Fruit fly (Drosophila melanogaster) whole organism, embryonic: ENCODE data around the gene CG32772.

Experiments used
- Blimp-1 ChIP-seq: fragments of 200-800 bp; sonication (Bioruptor generic); optimal IDR thresholded peaks from 3 replicates; lab custom pipeline; 2018; ENCODE audit warnings: missing biosample characterization, missing genetic modification characterization, mild to moderate bottlenecking, moderate library complexity, missing genetic modification reagents
- CG13287 ChIP-seq: fragments of 200-800 bp; sonication (Bioruptor generic); IDR thresholded peaks from 2 replicates; pipeline ENCODE4 v1.3.6; 2022; ENCODE audit warnings: missing biosample characterization, missing genetic modification characterization; ENCODE audit not compliant: partially characterized antibody
- CG14710 ChIP-seq: fragments of 200-800 bp; sonication (Bioruptor generic); optimal IDR thresholded peaks from 3 replicates; lab custom pipeline; 2019; ENCODE audit warnings: missing biosample characterization, mild to moderate bottlenecking, missing genetic modification characterization, moderate library complexity
- CG1647 ChIP-seq: fragments of 200-800 bp; sonication (Bioruptor generic); optimal IDR thresholded peaks from 3 replicates; lab custom pipeline; 2016; ENCODE audit warnings: missing biosample characterization, missing genetic modification characterization
- CG16863 ChIP-seq: fragments of 200-800 bp; sonication (Bioruptor generic); optimal IDR thresholded peaks from 3 replicates; lab custom pipeline; 2016; ENCODE audit warnings: missing biosample characterization, missing genetic modification characterization
- CG1792 ChIP-seq: fragments of 200-800 bp; sonication (Bioruptor generic); optimal IDR thresholded peaks from 2 replicates; lab custom pipeline; 2016; ENCODE audit warnings: missing biosample characterization, missing genetic modification characterization
- CG2199 ChIP-seq: fragments of 200-800 bp; sonication (Bioruptor generic); IDR thresholded peaks from 3 replicates; pipeline ENCODE4 v1.3.6; 2022; ENCODE audit warnings: missing biosample characterization, missing genetic modification characterization
- CG2712 ChIP-seq: fragments of 200-800 bp; optimal IDR thresholded peaks from 3 replicates; lab custom pipeline; 2019; ENCODE audit warnings: missing biosample characterization, mild to moderate bottlenecking, missing genetic modification characterization, moderate library complexity
- CG2875 ChIP-seq: fragments of 200-800 bp; sonication (Bioruptor generic); optimal IDR thresholded peaks from 2 replicates; lab custom pipeline; 2017; ENCODE audit warnings: missing biosample characterization, mild to moderate bottlenecking, missing genetic modification characterization, missing genetic modification reagents
- CG3726 ChIP-seq: fragments of 200-800 bp; sonication (Bioruptor generic); IDR thresholded peaks from 3 replicates; pipeline ENCODE4, ENCODE4 v1.3.6; 2022; ENCODE audit warnings: missing biosample characterization, missing genetic modification characterization
- CG5953 ChIP-seq: fragments of 200-800 bp; sonication (Bioruptor generic); IDR thresholded peaks from 2 replicates; pipeline ENCODE4 v1.3.6; 2022; ENCODE audit warnings: missing biosample characterization, missing genetic modification characterization
- CG7556 ChIP-seq: fragments of 200-800 bp; sonication (Bioruptor generic); optimal IDR thresholded peaks from 2 replicates; lab custom pipeline; 2017; ENCODE audit warnings: missing biosample characterization, mild to moderate bottlenecking, missing genetic modification characterization
- CG7745 ChIP-seq: fragments of 200-800 bp; sonication (Bioruptor generic); optimal IDR thresholded peaks from 2 replicates; lab custom pipeline; 2018; ENCODE audit warnings: missing biosample characterization, mild to moderate bottlenecking, missing genetic modification characterization, moderate library complexity
- CG8089 ChIP-seq: fragments of 200-800 bp; sonication (Bioruptor generic); optimal IDR thresholded peaks from 3 replicates; lab custom pipeline; 2016; ENCODE audit warnings: missing biosample characterization, missing genetic modification characterization
- CG8924 ChIP-seq: fragments of 200-800 bp; optimal IDR thresholded peaks from 3 replicates; lab custom pipeline; 2019; ENCODE audit warnings: missing biosample characterization, mild to moderate bottlenecking, missing genetic modification characterization, moderate library complexity
- CG9817 ChIP-seq: fragments of 200-800 bp; sonication (Bioruptor generic); optimal IDR thresholded peaks from 2 replicates; lab custom pipeline; 2018; ENCODE audit warnings: missing biosample characterization, mild to moderate bottlenecking, missing genetic modification characterization, moderate library complexity
- CG9876 ChIP-seq: fragments of 200-800 bp; sonication (Bioruptor generic); optimal IDR thresholded peaks from 2 replicates; lab custom pipeline; 2016; ENCODE audit warnings: missing biosample characterization, missing genetic modification characterization
- CTCF ChIP-seq: fragments of 200-800 bp; sonication (Bioruptor generic); optimal IDR thresholded peaks from 2 replicates; lab custom pipeline; 2017; ENCODE audit warnings: missing biosample characterization, mild to moderate bottlenecking, missing genetic modification characterization, moderate library complexity
- CoRest ChIP-seq: fragments of 200-800 bp; sonication (Bioruptor generic); optimal IDR thresholded peaks from 3 replicates; lab custom pipeline; 2018; ENCODE audit warnings: missing biosample characterization, mild to moderate bottlenecking, missing genetic modification characterization, moderate library complexity
- Doc3 ChIP-seq: fragments of 200-800 bp; sonication (Bioruptor generic); IDR thresholded peaks from 3 replicates; pipeline ENCODE4 v1.3.6; 2022; ENCODE audit warnings: missing biosample characterization, missing genetic modification characterization; ENCODE audit not compliant: partially characterized antibody
- Elba2 ChIP-seq: fragments of 200-800 bp; sonication (Bioruptor generic); optimal IDR thresholded peaks from 3 replicates; lab custom pipeline; 2016; ENCODE audit warnings: missing biosample characterization, missing genetic modification characterization
- Ets65A ChIP-seq: fragments of 200-800 bp; sonication (Bioruptor generic); peaks from one replicate; lab custom pipeline; 2016; ENCODE audit warnings: missing biosample characterization, missing genetic modification characterization
- HmgZ ChIP-seq: fragments of 200-800 bp; sonication (Bioruptor generic); optimal IDR thresholded peaks from 2 replicates; lab custom pipeline; 2018; ENCODE audit warnings: missing biosample characterization, mild to moderate bottlenecking, missing genetic modification characterization
- Hr78 ChIP-seq, 2 experiments: fragments of 200-800 bp in 1 of 2; fragments of >200 bp in 1 of 2; sonication (Bioruptor generic) in 1 of 2; optimal IDR thresholded peaks; 2 replicates each; lab custom pipeline; 2017 to 2019; ENCODE audit warnings: missing biosample characterization in 2 of 2, missing genetic modification characterization in 2 of 2, mild to moderate bottlenecking in 1 of 2, moderate library complexity in 1 of 2
- Max ChIP-seq: fragments of 200-800 bp; sonication (Bioruptor generic); optimal IDR thresholded peaks from 2 replicates; lab custom pipeline; 2016; ENCODE audit warnings: missing biosample characterization, mild to moderate bottlenecking, missing genetic modification characterization
- NC2α ChIP-seq: fragments of 200-800 bp; sonication (Bioruptor generic); optimal IDR thresholded peaks from 2 replicates; lab custom pipeline; 2016; ENCODE audit warnings: missing biosample characterization, missing genetic modification characterization
- Pdp1 ChIP-seq, 2 experiments: fragments of 200-800 bp; sonication (Bioruptor generic); optimal IDR thresholded peaks; 3 replicates each; lab custom pipeline; 2016; ENCODE audit warnings: missing biosample characterization in 2 of 2, missing genetic modification characterization in 2 of 2, mild to moderate bottlenecking in 1 of 2, moderate library complexity in 1 of 2
- Sox102F ChIP-seq: fragments of 200-800 bp; sonication (Bioruptor generic); optimal IDR thresholded peaks from 2 replicates; lab custom pipeline; 2018; ENCODE audit warnings: missing biosample characterization, mild to moderate bottlenecking, missing genetic modification characterization, moderate library complexity
- Sry-β ChIP-seq: fragments of 200-800 bp; sonication (Bioruptor generic); optimal IDR thresholded peaks from 2 replicates; lab custom pipeline; 2018; ENCODE audit warnings: missing biosample characterization, mild to moderate bottlenecking, missing genetic modification characterization, moderate library complexity
- Trl ChIP-seq, 3 experiments: fragments of >200 bp in 2 of 3; fragments of 200-800 bp in 1 of 3; sonication (Bioruptor generic) in 1 of 3; optimal IDR thresholded peaks; 2 replicates in 1 of 3; 3 replicates in 2 of 3; lab custom pipeline; 2016 to 2017; ENCODE audit warnings: missing biosample characterization in 1 of 3, missing genetic modification characterization in 1 of 3
- aop ChIP-seq: fragments of 200-800 bp; sonication (Bioruptor generic); IDR thresholded peaks from 2 replicates; pipeline ENCODE4 v1.3.6; 2022; ENCODE audit warnings: missing biosample characterization, missing genetic modification characterization
- ash1 ChIP-seq: fragments of 200-800 bp; sonication (Bioruptor generic); optimal IDR thresholded peaks from 2 replicates; lab custom pipeline; 2018; ENCODE audit warnings: missing biosample characterization, mild to moderate bottlenecking, missing genetic modification characterization
- cato ChIP-seq: fragments of 200-800 bp; sonication (Bioruptor generic); optimal IDR thresholded peaks from 2 replicates; lab custom pipeline; 2016; ENCODE audit warnings: missing biosample characterization, missing genetic modification characterization, borderline replicate concordance
- cwo ChIP-seq: fragments of 200-800 bp; sonication (Bioruptor generic); optimal IDR thresholded peaks from 3 replicates; lab custom pipeline; 2017; ENCODE audit warnings: missing biosample characterization, missing genetic modification characterization, mild to moderate bottlenecking, moderate library complexity, missing genetic modification reagents
- gem ChIP-seq: fragments of 200-800 bp; sonication (Bioruptor generic); optimal IDR thresholded peaks from 2 replicates; lab custom pipeline; 2019; ENCODE audit warnings: missing biosample characterization, mild to moderate bottlenecking, missing genetic modification characterization, moderate library complexity
- lab ChIP-seq: fragments of 200-800 bp; sonication (Bioruptor generic); optimal IDR thresholded peaks from 3 replicates; lab custom pipeline; 2017; ENCODE audit warnings: missing biosample characterization, missing genetic modification characterization, mild to moderate bottlenecking, moderate library complexity, missing genetic modification reagents
- lbe ChIP-seq: fragments of 200-800 bp; sonication (Bioruptor generic); optimal IDR thresholded peaks from 2 replicates; lab custom pipeline; 2016; ENCODE audit warnings: missing biosample characterization, mild to moderate bottlenecking, missing genetic modification characterization
- lola ChIP-seq, 3 experiments: fragments of >200 bp in 2 of 3; fragments of 200-800 bp in 1 of 3; sonication (Bioruptor generic) in 1 of 3; optimal IDR thresholded peaks; 2 replicates each; lab custom pipeline; 2017 to 2019; ENCODE audit warnings: missing biosample characterization in 3 of 3, missing genetic modification characterization in 3 of 3, mild to moderate bottlenecking in 1 of 3, moderate library complexity in 1 of 3
- pb ChIP-seq: fragments of 200-800 bp; sonication (Bioruptor generic); optimal IDR thresholded peaks from 3 replicates; lab custom pipeline; 2016; ENCODE audit warnings: missing biosample characterization, missing genetic modification characterization
- sc ChIP-seq, 3 experiments: fragments of >200 bp in 2 of 3; fragments of 200-800 bp in 1 of 3; sonication (Bioruptor generic) in 1 of 3; optimal IDR thresholded peaks; 2 replicates in 2 of 3; 3 replicates in 1 of 3; lab custom pipeline; 2017; ENCODE audit warnings: mild to moderate bottlenecking in 1 of 3, missing biosample characterization in 1 of 3, missing genetic modification characterization in 1 of 3, missing genetic modification reagents in 1 of 3
- schlank ChIP-seq: fragments of 200-800 bp; sonication (Bioruptor generic); optimal IDR thresholded peaks from 2 replicates; lab custom pipeline; 2018; ENCODE audit warnings: missing biosample characterization, mild to moderate bottlenecking, missing genetic modification characterization
- sens-2 ChIP-seq: fragments of 200-800 bp; sonication (Bioruptor generic); IDR thresholded peaks from 2 replicates; pipeline ENCODE4 v1.3.6; 2022; ENCODE audit warnings: missing biosample characterization, missing genetic modification characterization
- sob ChIP-seq: fragments of 200-800 bp; sonication (Bioruptor generic); IDR thresholded peaks from 2 replicates; pipeline ENCODE4 v1.3.6; 2022; ENCODE audit warnings: missing biosample characterization, missing genetic modification characterization
- stwl ChIP-seq: fragments of 200-800 bp; sonication (Bioruptor generic); optimal IDR thresholded peaks from 3 replicates; lab custom pipeline; 2018; ENCODE audit warnings: missing biosample characterization, mild to moderate bottlenecking, missing genetic modification characterization, moderate library complexity
- tin ChIP-seq: fragments of 200-800 bp; sonication (Bioruptor generic); optimal IDR thresholded peaks from 3 replicates; lab custom pipeline; 2016; ENCODE audit warnings: missing biosample characterization, missing genetic modification characterization
- tna ChIP-seq: fragments of 200-800 bp; sonication (Bioruptor generic); IDR thresholded peaks from 2 replicates; pipeline ENCODE4 v1.3.6; 2022; ENCODE audit warnings: missing biosample characterization, missing genetic modification characterization; ENCODE audit not compliant: partially characterized antibody
- usp ChIP-seq: fragments of >200 bp; optimal IDR thresholded peaks from 2 replicates; lab custom pipeline; 2017; ENCODE audit warnings: missing biosample characterization, missing genetic modification characterization

CG32772 gene

DNA sequence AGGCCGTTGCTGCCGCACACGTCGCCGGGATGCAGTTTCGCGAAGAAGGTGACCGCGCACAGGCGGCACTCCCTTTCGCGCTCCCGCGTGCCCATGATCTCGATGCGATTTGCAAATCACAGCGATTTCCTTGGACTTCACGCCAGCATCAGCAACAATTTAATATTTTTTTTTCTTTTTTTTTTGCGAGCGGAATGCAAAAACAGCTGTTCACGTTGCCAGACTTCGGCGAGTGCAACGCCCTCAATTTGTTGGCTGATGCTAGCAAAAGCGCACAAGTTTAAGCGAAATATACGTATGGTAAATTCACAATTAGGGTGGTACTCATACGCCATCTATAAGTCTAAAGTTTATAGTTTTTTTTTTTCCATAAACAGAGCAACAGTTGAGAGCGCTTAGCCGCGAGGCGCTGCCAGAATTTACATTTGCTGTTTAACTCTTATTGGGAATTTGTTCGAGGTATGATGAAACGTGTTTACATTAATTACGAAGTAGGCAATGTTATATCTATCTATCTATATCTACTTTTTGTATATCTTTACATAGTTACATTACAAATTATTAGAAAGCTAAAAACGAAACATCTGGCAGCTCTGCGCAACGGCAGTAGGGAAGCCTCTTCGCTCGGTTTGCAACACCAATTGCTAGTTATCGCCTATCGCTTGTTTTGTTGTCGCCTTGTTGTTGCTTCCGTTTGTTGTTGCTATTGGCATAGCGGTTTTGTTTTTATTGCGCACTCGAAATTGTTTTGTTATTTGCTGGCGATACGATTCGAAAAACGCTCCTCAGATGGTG, 9.5 kb downstream of the CG32772 start, which contains the start of the genes CG4041 and Hgsnat (continued):
- TF ChIP-seq tin (GFP tag; lab: Kevin White, UChicago): peak; percentile 22
- TF ChIP-seq cato (GFP tag; lab: Kevin White, UChicago): no peak
- TF ChIP-seq Hr78 (GFP tag; optimal IDR thresholded peaks at IDR 0.05; lab: Kevin White, UChicago): no peak
- TF ChIP-seq pb (GFP tag; lab: Kevin White, UChicago): no peak
- peak; percentile 35 for TF ChIP-seq CoRest
- TF ChIP-seq schlank (tag; lab: Kevin White, UChicago): no peak
- TF ChIP-seq Doc3 (GFP tag; lab: Robert Waterston, UW): no peak
- TF ChIP-seq CG7745 (tag; lab: Kevin White, UChicago): no peak
- peak; percentile 87 for TF ChIP-seq CTCF (GFP tag; lab: Kevin White, UChicago)
- TF ChIP-seq sc (optimal IDR thresholded peaks at IDR 0.05; lab: Kevin White, UChicago): no peak
- no peak for TF ChIP-seq sc (GFP tag; optimal IDR thresholded peaks at IDR 0.05; lab: Kevin White, UChicago)
- peak; percentile 81 for TF ChIP-seq Ets65A (GFP tag; lab: Kevin White, UChicago)
- no peak for TF ChIP-seq Pdp1 (GFP tag; optimal IDR thresholded peaks at IDR 0.05; lab: Kevin White, UChicago)
- TF ChIP-seq gem (tag; lab: Kevin White, UChicago): peak; percentile 30
- TF ChIP-seq cwo: no peak
- no peak for TF ChIP-seq lola (GFP tag; optimal IDR thresholded peaks at IDR 0.05; lab: Kevin White, UChicago)
- no peak for TF ChIP-seq CG9817
- no peak for TF ChIP-seq tna (GFP tag; lab: Robert Waterston, UW)
- no peak for TF ChIP-seq CG2875 (GFP tag; lab: Kevin White, UChicago)
- TF ChIP-seq lbe (GFP tag; lab: Kevin White, UChicago): peak; percentile 26
- no peak for TF ChIP-seq CG9876 (GFP tag; lab: Kevin White, UChicago)
- TF ChIP-seq lab (GFP tag; lab: Kevin White, UChicago): peak; percentile 26
- no peak for TF ChIP-seq CG13287 (GFP tag; lab: Robert Waterston, UW)
- TF ChIP-seq stwl (tag; lab: Kevin White, UChicago): peak; percentile 60
- no peak for TF ChIP-seq NC2α (GFP tag; lab: Kevin White, UChicago)
- TF ChIP-seq Trl (optimal IDR thresholded peaks at IDR 0.05; lab: Kevin White, UChicago): no peak
- TF ChIP-seq Trl (GFP tag; optimal IDR thresholded peaks at IDR 0.05; lab: Kevin White, UChicago): no peak
- peak; percentile 15 for TF ChIP-seq CG8924 (tag; lab: Kevin White, UChicago)
- no peak for TF ChIP-seq usp (GFP tag; lab: Kevin White, UChicago)
- no peak for TF ChIP-seq CG8089 (GFP tag; lab: Kevin White, UChicago)
- no peak for TF ChIP-seq CG5953 (GFP tag; lab: Robert Waterston, UW)
- peak; percentile 33 for TF ChIP-seq CG14710 (tag; lab: Kevin White, UChicago)
- TF ChIP-seq ash1 (GFP tag; lab: Kevin White, UChicago): no peak
- no peak for TF ChIP-seq aop
- TF ChIP-seq sens-2: no peak
- no peak for TF ChIP-seq Blimp-1 (GFP tag; lab: Kevin White, UChicago)
- TF ChIP-seq Sox102F (GFP tag; lab: Kevin White, UChicago): peak; percentile 13
- peak; percentile 84 for TF ChIP-seq Elba2 (GFP tag; lab: Kevin White, UChicago)
- no peak for TF ChIP-seq CG1647
- TF ChIP-seq CG2199 (GFP tag; lab: Robert Waterston, UW): no peak
- TF ChIP-seq CG16863 (GFP tag; lab: Kevin White, UChicago): no peak
- TF ChIP-seq sob (GFP tag; lab: Robert Waterston, UW): 0 out of 2 replicates have a peak, but pooled peaks have one; percentile 6
- TF ChIP-seq Sry-β (GFP tag; lab: Kevin White, UChicago): no peak
- peak; percentile 16 for TF ChIP-seq CG7556 (GFP tag; lab: Kevin White, UChicago)
- TF ChIP-seq CG1792: no peak
- no peak for TF ChIP-seq HmgZ (tag; lab: Kevin White, UChicago)
- peak; percentile 31 for TF ChIP-seq Max (GFP tag; lab: Kevin White, UChicago)
- peak; percentile 24 for TF ChIP-seq CG2712
- no peak for TF ChIP-seq CG3726 (GFP tag; lab: Robert Waterston, UW)
